Worm (Caenorhabditis elegans): Measurements from ENCODE around the gene ahsa-1.
A peak's percentile ranks its signal among the peaks of the same experiment; 100 is the strongest.

ahsa-1 gene

ce11 chrV:15055873-15056272, 29.3 kb downstream of the ahsa-1 start, which contains the start of gene C25D7.16:
TSS of gene C25D7.16 (plus strand) at chrV:15056173.
- TF ChIP-seq zip-5 (tag; optimal IDR thresholded peaks at IDR 0.05) (no peak), ama-1 (optimal IDR thresholded peaks at IDR 0.05) (no peak), hlh-13 (GFP tag; optimal IDR thresholded peaks at IDR 0.05) (no peak), nhr-11 (tag; optimal IDR thresholded peaks at IDR 0.05) (no peak), fax-1 (tag; optimal IDR thresholded peaks at IDR 0.05) (no peak), sox-2 (GFP tag; IDR thresholded peaks at IDR 0.05) (no peak), pag-3 (tag; optimal IDR thresholded peaks at IDR 0.05; ENCODE audit: borderline replicate concordance) (no peak), gmeb-2 (tag; optimal IDR thresholded peaks at IDR 0.05) (no peak), F13H6.1 (tag; optimal IDR thresholded peaks at IDR 0.05) (no peak), T23F11.4 (GFP tag; optimal IDR thresholded peaks at IDR 0.05) (no peak), ttx-3 (tag; optimal IDR thresholded peaks at IDR 0.05) (no peak)

- TF ChIP-seq dmd-4 (tag; optimal IDR thresholded peaks at IDR 0.05; ENCODE audit: borderline replicate concordance): no peak
- TF ChIP-seq sdc-2 (tag; optimal IDR thresholded peaks at IDR 0.05): no peak
- no peak for TF ChIP-seq ceh-9 (tag; optimal IDR thresholded peaks at IDR 0.05)
Observed at ce11 chrV:15054733-15055132, 30.5 kb downstream of the ahsa-1 start.

DNA sequence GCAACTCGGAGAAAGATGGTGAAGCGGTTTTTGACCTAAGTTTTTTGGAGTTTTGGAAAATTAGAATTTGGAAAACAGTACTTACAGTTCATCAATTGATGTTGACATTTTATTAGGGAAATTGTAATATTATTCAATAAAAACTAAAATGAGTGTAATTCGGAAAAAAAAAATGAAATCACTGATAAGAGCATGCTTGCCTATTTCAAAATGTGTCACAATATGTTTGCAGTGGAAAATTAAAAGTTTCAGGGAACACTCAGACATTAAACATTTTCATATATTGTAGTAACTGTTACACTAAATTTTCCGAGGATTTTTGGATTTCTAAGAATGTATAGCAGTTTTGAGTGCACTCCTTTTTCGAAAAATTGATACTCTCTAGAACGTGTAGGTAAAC, 32.8 kb downstream of the ahsa-1 start, which contains the start of the genes fbxa-82 and C25D7.5:
fbxa-82 (minus strand) TSS at position 163 of the 400 bp plus-strand sequence.
C25D7.5 (plus strand) TSS at position 283 of the 400 bp plus-strand sequence.
- TF ChIP-seq sox-4 (tag; optimal IDR thresholded peaks at IDR 0.05) (no peak), eyg-1 (tag; optimal IDR thresholded peaks at IDR 0.05) (no peak), ceh-18 (tag; optimal IDR thresholded peaks at IDR 0.05) (no peak), sox-2 (GFP tag; IDR thresholded peaks at IDR 0.05) (no peak), K09A11.1 (tag; optimal IDR thresholded peaks at IDR 0.05; ENCODE audit: insufficient read depth) (no peak), elt-4 (tag; optimal IDR thresholded peaks at IDR 0.05) (no peak), pqm-1 (tag; optimal IDR thresholded peaks at IDR 0.05) (no peak), npax-4 (tag; optimal IDR thresholded peaks at IDR 0.05) (no peak), lin-11 (tag; optimal IDR thresholded peaks at IDR 0.05) (no peak), hlh-6 (tag; optimal IDR thresholded peaks at IDR 0.05) (no peak), zip-5 (tag; optimal IDR thresholded peaks at IDR 0.05) (no peak), odd-2 (tag; optimal IDR thresholded peaks at IDR 0.05) (no peak), fax-1 (tag; optimal IDR thresholded peaks at IDR 0.05) (no peak), dve-1 (tag; optimal IDR thresholded peaks at IDR 0.05) (no peak), nhr-232 (tag; optimal IDR thresholded peaks at IDR 0.05) (no peak), sdc-2 (tag; optimal IDR thresholded peaks at IDR 0.05) (no peak), fkh-10 (GFP tag; optimal IDR thresholded peaks at IDR 0.05) (no peak), Y22D7AL.16 (tag; optimal IDR thresholded peaks at IDR 0.05) (no peak), ceh-22 (tag; optimal IDR thresholded peaks at IDR 0.05) (no peak), unc-3 (GFP tag; conservative IDR thresholded peaks at IDR 0.05) (no peak), unc-3 (tag; optimal IDR thresholded peaks at IDR 0.05) (no peak)

- TF ChIP-seq pros-1 (tag; optimal IDR thresholded peaks at IDR 0.05) (no peak), ama-1 (optimal IDR thresholded peaks at IDR 0.05) (no peak), fkh-10 (GFP tag; optimal IDR thresholded peaks at IDR 0.05) (no peak), ceh-22 (tag; optimal IDR thresholded peaks at IDR 0.05) (no peak), ceh-19 (GFP tag; optimal IDR thresholded peaks at IDR 0.05) (no peak), ceh-2 (tag; optimal IDR thresholded peaks at IDR 0.05) (no peak), madf-2 (tag; optimal IDR thresholded peaks at IDR 0.05) (no peak), C38D4.7 (GFP tag; optimal IDR thresholded peaks at IDR 0.05) (no peak), hlh-13 (GFP tag; optimal IDR thresholded peaks at IDR 0.05) (no peak)
Observed at ce11 chrV:15051720-15052119, 33.5 kb downstream of the ahsa-1 start.

DNA sequence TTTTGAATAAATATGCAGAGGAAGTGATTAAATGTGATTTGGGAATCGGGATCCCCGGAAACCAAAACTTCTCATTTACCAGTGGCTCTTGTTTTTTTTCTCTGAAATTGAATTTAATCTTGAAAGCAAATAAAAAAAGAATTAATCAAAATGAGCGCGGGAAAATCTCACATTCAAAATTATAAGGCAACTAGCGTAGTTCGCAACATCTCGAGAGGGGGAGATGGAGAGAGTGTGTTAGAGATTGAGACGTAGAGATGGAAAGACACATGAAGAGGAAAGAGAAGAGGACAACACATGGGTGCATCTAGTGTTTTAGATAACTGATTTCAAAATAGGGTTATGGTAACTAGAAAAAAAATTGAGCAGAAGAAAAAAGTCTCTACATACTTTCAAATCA, 37.1 kb downstream of the ahsa-1 start, which contains the start of gene sdc-3:
sdc-3 (minus strand) TSS at position 101 of the 400 bp plus-strand sequence.
- TF ChIP-seq fkh-10 (GFP tag; optimal IDR thresholded peaks at IDR 0.05): no peak
- peak; percentile 17 for TF ChIP-seq unc-55 (GFP tag; optimal IDR thresholded peaks at IDR 0.05)
